Fruit fly (Drosophila melanogaster): ENCODE measurements around the gene pasha.
A peak's percentile ranks its signal among the peaks of the same experiment; 100 is the strongest.

Gene pasha

dm6 chr3R:31632316-31632715 lies 14.5 kb downstream of the pasha start (continued):
- TF ChIP-seq bcd (GFP tag; optimal IDR thresholded peaks at IDR 0.05) (no peak), hkb (optimal IDR thresholded peaks at IDR 0.05) (no peak), hkb (GFP tag; IDR thresholded peaks at IDR 0.05) (no peak), ham (GFP tag; IDR thresholded peaks at IDR 0.05) (no peak), Ada2b (GFP tag; IDR thresholded peaks at IDR 0.05) (0 out of 2 replicates have a peak, but pooled peaks have one; percentile 15), bsh (GFP tag; optimal IDR thresholded peaks at IDR 0.05) (peak in 1 of 2 experiments; percentile 39), Hr51 (GFP tag; optimal IDR thresholded peaks at IDR 0.05) (peak in 1 of 2 experiments; percentile 29), shn (GFP tag; optimal IDR thresholded peaks at IDR 0.05) (no peak), Ptx1 (GFP tag; IDR thresholded peaks at IDR 0.05) (0 out of 2 replicates have a peak, but pooled peaks have one; percentile 26), gcm (GFP tag; optimal IDR thresholded peaks at IDR 0.05) (no peak), ind (GFP tag; optimal IDR thresholded peaks at IDR 0.05) (no peak), HLH3B (GFP tag; IDR thresholded peaks at IDR 0.05) (no peak), CG17361 (GFP tag; IDR thresholded peaks at IDR 0.05) (no peak), fru (optimal IDR thresholded peaks at IDR 0.05) (no peak), Poxn (GFP tag; IDR thresholded peaks at IDR 0.05) (no peak), CG7928 (GFP tag; optimal IDR thresholded peaks at IDR 0.05) (no peak), cwo (GFP tag; optimal IDR thresholded peaks at IDR 0.05) (peak; percentile 4), al (GFP tag; IDR thresholded peaks at IDR 0.05) (0 out of 2 replicates have a peak, but pooled peaks have one; percentile 10), fd96Cb (tag; optimal IDR thresholded peaks at IDR 0.05) (peak; percentile 14), klu (GFP tag; IDR thresholded peaks at IDR 0.05) (no peak), CG17612 (GFP tag; IDR thresholded peaks at IDR 0.05) (no peak), sqz (GFP tag; optimal IDR thresholded peaks at IDR 0.05) (no peak), CG15269 (tag; optimal IDR thresholded peaks at IDR 0.05) (no peak), CG2116 (GFP tag; optimal IDR thresholded peaks at IDR 0.05) (no peak), eve (GFP tag; optimal IDR thresholded peaks at IDR 0.05) (no peak), Doc2 (GFP tag; IDR thresholded peaks at IDR 0.05) (no peak), kay (GFP tag; optimal IDR thresholded peaks at IDR 0.05) (no peak)

dm6 chr3R:31636501-31636900 lies 18.7 kb downstream of the pasha start:
- no peak for TF ChIP-seq pfk (GFP tag; optimal IDR thresholded peaks at IDR 0.05)
- peak; percentile 37; the same call in 1 of the 2 replicates for TF ChIP-seq CG17328 (GFP tag; IDR thresholded peaks at IDR 0.05)
- TF ChIP-seq CG2889 (GFP tag; IDR thresholded peaks at IDR 0.05): no peak
- peak; percentile 67 for TF ChIP-seq Fer1 (GFP tag; optimal IDR thresholded peaks at IDR 0.05)
- no peak for TF ChIP-seq NC2α (GFP tag; optimal IDR thresholded peaks at IDR 0.05)
- TF ChIP-seq CG11723 (GFP tag; optimal IDR thresholded peaks at IDR 0.05): no peak
- peak; percentile 51 for TF ChIP-seq grau (tag; optimal IDR thresholded peaks at IDR 0.05)
- no peak for TF ChIP-seq CG16813 (GFP tag; IDR thresholded peaks at IDR 0.05; ENCODE audit: partially characterized antibody)
- TF ChIP-seq D19B (GFP tag; optimal IDR thresholded peaks at IDR 0.05): peak; percentile 8
- TF ChIP-seq ci (GFP tag; IDR thresholded peaks at IDR 0.05): 0 out of 3 replicates have a peak, but pooled peaks have one; percentile 55
- no peak for TF ChIP-seq CG9437 (GFP tag; optimal IDR thresholded peaks at IDR 0.05)
- no peak for TF ChIP-seq CG6654 (GFP tag; optimal IDR thresholded peaks at IDR 0.05)
- TF ChIP-seq gcm2 (GFP tag; optimal IDR thresholded peaks at IDR 0.05): no peak
- TF ChIP-seq CG17361 (GFP tag; IDR thresholded peaks at IDR 0.05): no peak
- peak; percentile 3 for TF ChIP-seq sug (tag; optimal IDR thresholded peaks at IDR 0.05)
- no peak for TF ChIP-seq stc (GFP tag; IDR thresholded peaks at IDR 0.05)
- no peak for TF ChIP-seq MTF-1 (GFP tag; optimal IDR thresholded peaks at IDR 0.05; ENCODE audit: borderline replicate concordance)
- no peak for TF ChIP-seq Nf-YA (GFP tag; IDR thresholded peaks at IDR 0.05)
- TF ChIP-seq CG14441 (GFP tag; IDR thresholded peaks at IDR 0.05): peak; percentile 29; the same call in 1 of the 2 replicates
- no peak for TF ChIP-seq Six4 (GFP tag; optimal IDR thresholded peaks at IDR 0.05)
- TF ChIP-seq CG13624 (GFP tag; optimal IDR thresholded peaks at IDR 0.05): peak; percentile 4
- TF ChIP-seq CG9797 (GFP tag; optimal IDR thresholded peaks at IDR 0.05): no peak
- TF ChIP-seq Aef1 (GFP tag; IDR thresholded peaks at IDR 0.05): peak; percentile 30; the same call in 1 of the 3 replicates
- no peak for TF ChIP-seq Sin3A (optimal IDR thresholded peaks at IDR 0.05)
- TF ChIP-seq schlank (tag; optimal IDR thresholded peaks at IDR 0.05): no peak
- no peak for TF ChIP-seq Bgb (GFP tag; IDR thresholded peaks at IDR 0.05; ENCODE audit: partially characterized antibody)
- no peak for TF ChIP-seq bab2 (GFP tag; optimal IDR thresholded peaks at IDR 0.05)

All from whole organism, embryonic.